Fruit fly (Drosophila melanogaster): ENCODE data around the gene sens.
A peak's percentile ranks its signal among the peaks of the same experiment; 100 is the strongest.

sens gene

dm6 chr3L:13410999-13411398 lies 10.1 kb upstream of the sens start (continued):
- no peak for TF ChIP-seq CkIIα-i1 (GFP tag; IDR thresholded peaks at IDR 0.05)
- no peak for TF ChIP-seq otp (GFP tag; IDR thresholded peaks at IDR 0.05)
- no peak for TF ChIP-seq CG10431 (GFP tag; optimal IDR thresholded peaks at IDR 0.05)
- no peak for TF ChIP-seq Blimp-1 (GFP tag; optimal IDR thresholded peaks at IDR 0.05)
- TF ChIP-seq lbe (GFP tag; optimal IDR thresholded peaks at IDR 0.05), result no peak
- TF ChIP-seq Ada2b (GFP tag; IDR thresholded peaks at IDR 0.05), result no peak
- no peak for TF ChIP-seq CG33557 (GFP tag; optimal IDR thresholded peaks at IDR 0.05)
- 0 out of 3 replicates have a peak, but pooled peaks have one; percentile 16 for TF ChIP-seq Aef1 (GFP tag; IDR thresholded peaks at IDR 0.05)
- peak; percentile 39 for TF ChIP-seq CG2120 (GFP tag; optimal IDR thresholded peaks at IDR 0.05)
- TF ChIP-seq chm (GFP tag; IDR thresholded peaks at IDR 0.05), result no peak
- TF ChIP-seq insv (GFP tag; optimal IDR thresholded peaks at IDR 0.05), result peak in 1 of 2 experiments; percentile 99
- no peak for TF ChIP-seq CG4328 (GFP tag; optimal IDR thresholded peaks at IDR 0.05)
- TF ChIP-seq bowl (GFP tag; IDR thresholded peaks at IDR 0.05), result no peak
- TF ChIP-seq sr (GFP tag; IDR thresholded peaks at IDR 0.05), result no peak
- TF ChIP-seq CG12104 (GFP tag; optimal IDR thresholded peaks at IDR 0.05), result no peak
- no peak for TF ChIP-seq CG6683 (GFP tag; optimal IDR thresholded peaks at IDR 0.05)
- TF ChIP-seq row (GFP tag; IDR thresholded peaks at IDR 0.05), result no peak
- TF ChIP-seq scrt (GFP tag; optimal IDR thresholded peaks at IDR 0.05), result no peak
- no peak for TF ChIP-seq CG4360 (GFP tag; IDR thresholded peaks at IDR 0.05)
- peak; percentile 73 for TF ChIP-seq CG17829 (tag; optimal IDR thresholded peaks at IDR 0.05)
- no peak for TF ChIP-seq CG7357 (GFP tag; IDR thresholded peaks at IDR 0.05)
- peak; percentile 33 for TF ChIP-seq ind (GFP tag; optimal IDR thresholded peaks at IDR 0.05)
- no peak for TF ChIP-seq dimm (GFP tag; IDR thresholded peaks at IDR 0.05)
- TF ChIP-seq CG10267 (tag; optimal IDR thresholded peaks at IDR 0.05), result peak; percentile 49
- no peak for TF ChIP-seq Sry-β (GFP tag; optimal IDR thresholded peaks at IDR 0.05)
- TF ChIP-seq toy (GFP tag; IDR thresholded peaks at IDR 0.05), result no peak
- TF ChIP-seq CG4730 (GFP tag; IDR thresholded peaks at IDR 0.05), result no peak
- TF ChIP-seq C15 (GFP tag; IDR thresholded peaks at IDR 0.05), result no peak
- peak; percentile 58 for TF ChIP-seq nmo (GFP tag; optimal IDR thresholded peaks at IDR 0.05)
- peak; percentile 2 for TF ChIP-seq Myb (GFP tag; optimal IDR thresholded peaks at IDR 0.05)
- no peak for TF ChIP-seq vnd (GFP tag; IDR thresholded peaks at IDR 0.05; ENCODE audit: partially characterized antibody)
- no peak for TF ChIP-seq zfh2 (GFP tag; optimal IDR thresholded peaks at IDR 0.05)
- TF ChIP-seq CG2875 (GFP tag; optimal IDR thresholded peaks at IDR 0.05), result no peak
- no peak for TF ChIP-seq pzg (GFP tag; optimal IDR thresholded peaks at IDR 0.05)
- TF ChIP-seq CTCF (GFP tag; optimal IDR thresholded peaks at IDR 0.05), result peak; percentile 99
- no peak for TF ChIP-seq CG11093 (GFP tag; IDR thresholded peaks at IDR 0.05)
- no peak for TF ChIP-seq CG11398 (GFP tag; optimal IDR thresholded peaks at IDR 0.05)
- no peak for TF ChIP-seq da (GFP tag; optimal IDR thresholded peaks at IDR 0.05)
- TF ChIP-seq Six4 (GFP tag; optimal IDR thresholded peaks at IDR 0.05), result no peak
- TF ChIP-seq CG18476 (GFP tag; optimal IDR thresholded peaks at IDR 0.05), result no peak
- no peak for TF ChIP-seq CG8478 (optimal IDR thresholded peaks at IDR 0.05)
- TF ChIP-seq CG8281 (tag; optimal IDR thresholded peaks at IDR 0.05), result no peak
- TF ChIP-seq sisA (GFP tag; IDR thresholded peaks at IDR 0.05), result peak; percentile 36
- no peak for TF ChIP-seq CG14860 (GFP tag; IDR thresholded peaks at IDR 0.05; ENCODE audit: partially characterized antibody)
- no peak for TF ChIP-seq BEAF-32 (GFP tag; optimal IDR thresholded peaks at IDR 0.05)
- TF ChIP-seq CG18599 (GFP tag; optimal IDR thresholded peaks at IDR 0.05), result no peak
- no peak for TF ChIP-seq CG14965 (GFP tag; optimal IDR thresholded peaks at IDR 0.05; ENCODE audit: borderline replicate concordance)
- no peak for TF ChIP-seq CG10147 (GFP tag; optimal IDR thresholded peaks at IDR 0.05)
- no peak for TF ChIP-seq vfl (GFP tag; optimal IDR thresholded peaks at IDR 0.05)
- TF ChIP-seq CG4617 (GFP tag; optimal IDR thresholded peaks at IDR 0.05; ENCODE audit: borderline replicate concordance), result peak; percentile 27
- TF ChIP-seq CG16779 (GFP tag; IDR thresholded peaks at IDR 0.05), result no peak
- peak; percentile 57 for TF ChIP-seq trem (tag; optimal IDR thresholded peaks at IDR 0.05)
- no peak for TF ChIP-seq psq (GFP tag; optimal IDR thresholded peaks at IDR 0.05)
